Fruit fly (Drosophila melanogaster): ENCODE measurements around the gene Pisd.

Gene Pisd

dm6 chr3R:24025715-24026467, 24.7 kb upstream of the Pisd start:
- TF ChIP-seq CG15710 (tag; optimal IDR thresholded peaks at IDR 0.05) = no peak
- peak; percentile 26 for TF ChIP-seq CG8301 (tag; optimal IDR thresholded peaks at IDR 0.05)
- no peak for TF ChIP-seq EcR (GFP tag; optimal IDR thresholded peaks at IDR 0.05)
- TF ChIP-seq CG9948 (tag; optimal IDR thresholded peaks at IDR 0.05) = peak; percentile 4
- TF ChIP-seq CG17806 (tag; optimal IDR thresholded peaks at IDR 0.05) = no peak
- TF ChIP-seq CG34367 (tag; optimal IDR thresholded peaks at IDR 0.05) = no peak
- no peak for TF ChIP-seq CG32121 (GFP tag; IDR thresholded peaks at IDR 0.05)
- TF ChIP-seq CG12605 (GFP tag; IDR thresholded peaks at IDR 0.05) = no peak
- TF ChIP-seq CG4496 (GFP tag; IDR thresholded peaks at IDR 0.05) = 0 out of 3 replicates have a peak, but pooled peaks have one; percentile 22
- no peak for TF ChIP-seq D1 (tag; optimal IDR thresholded peaks at IDR 0.05)
- no peak for TF ChIP-seq CG10348 (GFP tag; IDR thresholded peaks at IDR 0.05)
- TF ChIP-seq rn (GFP tag; IDR thresholded peaks at IDR 0.05) = no peak
- no peak for TF ChIP-seq CG8159 (tag; optimal IDR thresholded peaks at IDR 0.05)
- no peak for TF ChIP-seq gl (tag; optimal IDR thresholded peaks at IDR 0.05)
- TF ChIP-seq Pif1A (GFP tag; optimal IDR thresholded peaks at IDR 0.05) = peak; percentile 37
- TF ChIP-seq Pif1B (GFP tag; optimal IDR thresholded peaks at IDR 0.05) = no peak
- no peak for TF ChIP-seq CG13204 (GFP tag; optimal IDR thresholded peaks at IDR 0.05)
- peak; percentile 39 for TF ChIP-seq CG14655 (GFP tag; optimal IDR thresholded peaks at IDR 0.05)

dm6 chr3R:24026503-24026902, 24.1 kb upstream of the Pisd start:
- no peak for TF ChIP-seq CG17806 (tag; optimal IDR thresholded peaks at IDR 0.05)
- 0 out of 3 replicates have a peak, but pooled peaks have one; percentile 14 for TF ChIP-seq fd96Ca (GFP tag; IDR thresholded peaks at IDR 0.05)
- peak; percentile 54 for TF ChIP-seq CG32121 (GFP tag; IDR thresholded peaks at IDR 0.05)

DNA sequence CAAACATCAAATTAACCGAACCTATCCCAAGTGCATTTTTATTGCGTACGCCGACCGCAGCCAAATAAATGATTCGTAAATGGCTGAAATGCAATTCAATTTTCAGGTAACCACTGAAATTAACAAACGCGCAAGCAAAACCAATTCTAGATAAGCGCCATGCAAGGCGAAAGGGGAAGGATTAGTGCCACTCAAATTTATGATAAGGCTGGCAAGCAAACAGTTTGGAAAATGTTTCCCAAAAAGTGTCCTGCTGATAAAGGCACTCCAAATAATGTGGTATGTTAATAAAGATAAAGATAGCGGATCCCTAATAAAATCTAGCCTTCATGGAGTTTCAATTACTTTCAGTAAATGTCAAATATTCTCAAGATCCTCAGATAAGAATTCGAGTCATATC, 23.4 kb upstream of the Pisd start:
- no peak for TF ChIP-seq fd96Ca (GFP tag; IDR thresholded peaks at IDR 0.05)
- TF ChIP-seq CG13204 (GFP tag; optimal IDR thresholded peaks at IDR 0.05) = no peak

DNA sequence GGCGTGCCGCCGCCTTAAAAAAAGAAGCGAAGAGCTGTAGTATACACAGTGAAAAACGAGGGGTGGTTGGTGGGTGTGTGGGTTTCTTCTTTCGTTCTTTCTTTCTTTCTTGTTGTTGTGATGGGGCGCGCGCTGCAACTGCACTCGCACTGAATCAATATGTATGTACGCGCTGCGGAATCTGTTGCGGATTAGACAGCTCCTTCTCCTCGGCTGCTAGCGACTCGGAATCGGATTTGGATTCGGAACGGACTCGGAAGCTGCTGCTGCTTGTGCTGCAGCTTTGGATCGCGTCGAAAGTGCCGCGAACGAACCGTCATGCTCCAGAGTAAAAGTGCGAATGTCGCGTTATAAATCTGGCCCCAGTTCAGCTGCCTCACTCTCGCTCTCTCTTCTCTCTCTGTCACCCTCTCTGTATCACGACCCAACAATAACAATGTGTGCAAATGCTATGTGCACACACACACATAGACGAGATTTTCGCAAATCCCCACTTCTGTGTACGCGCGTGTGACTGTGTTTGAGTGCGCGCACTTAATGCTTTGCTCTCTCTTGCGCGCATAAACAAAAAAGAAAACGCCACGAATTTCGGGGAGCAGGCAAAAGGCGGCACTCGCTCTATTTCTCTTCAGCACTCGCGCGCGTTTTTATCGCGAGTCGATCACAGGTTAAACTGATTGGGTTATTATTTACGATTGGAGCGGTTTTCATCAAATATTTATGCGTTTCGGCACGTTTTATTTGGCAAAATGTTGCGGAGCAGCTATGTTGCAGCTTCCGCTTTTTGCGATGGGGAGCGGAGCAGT, 19.4 kb upstream of the Pisd start:
- TF ChIP-seq Pif1A (GFP tag; optimal IDR thresholded peaks at IDR 0.05) (peak; percentile 20), CG4496 (GFP tag; IDR thresholded peaks at IDR 0.05) (peak; percentile 71), Pif1B (GFP tag; optimal IDR thresholded peaks at IDR 0.05) (peak; percentile 66), CG13204 (GFP tag; optimal IDR thresholded peaks at IDR 0.05) (peak; percentile 76), fd96Ca (GFP tag; IDR thresholded peaks at IDR 0.05) (peak; percentile 51; the same call in 2 of the 3 replicates), CG10348 (GFP tag; IDR thresholded peaks at IDR 0.05) (no peak), CG15710 (tag; optimal IDR thresholded peaks at IDR 0.05) (peak; percentile 15), CG14655 (GFP tag; optimal IDR thresholded peaks at IDR 0.05) (no peak), gl (tag; optimal IDR thresholded peaks at IDR 0.05) (no peak), CG8159 (tag; optimal IDR thresholded peaks at IDR 0.05) (peak; percentile 20), CG17806 (tag; optimal IDR thresholded peaks at IDR 0.05) (no peak), Ets98B (GFP tag; IDR thresholded peaks at IDR 0.05) (peak; percentile 61), D1 (tag; optimal IDR thresholded peaks at IDR 0.05) (no peak), CG12605 (GFP tag; IDR thresholded peaks at IDR 0.05) (no peak), CG32121 (GFP tag; IDR thresholded peaks at IDR 0.05) (peak; percentile 57; the same call in 1 of the 2 replicates), EcR (GFP tag; optimal IDR thresholded peaks at IDR 0.05) (peak; percentile 61), Snoo (tag; optimal IDR thresholded peaks at IDR 0.05) (no peak), CG9948 (tag; optimal IDR thresholded peaks at IDR 0.05) (no peak), CG8301 (tag; optimal IDR thresholded peaks at IDR 0.05) (no peak), CG34367 (tag; optimal IDR thresholded peaks at IDR 0.05) (no peak), rn (GFP tag; IDR thresholded peaks at IDR 0.05) (no peak)

dm6 chr3R:24031825-24032523, 18.6 kb upstream of the Pisd start, which contains the start of the genes KrT95D and Mettl3:
TSS of gene KrT95D (minus strand) at chr3R:24031827.
TSS of gene Mettl3 (plus strand) at chr3R:24032157.
- TF ChIP-seq fd96Ca (GFP tag; IDR thresholded peaks at IDR 0.05) = no peak
- TF ChIP-seq CG4496 (GFP tag; IDR thresholded peaks at IDR 0.05) = no peak
- TF ChIP-seq Ets98B (GFP tag; IDR thresholded peaks at IDR 0.05) = no peak
- TF ChIP-seq CG9948 (tag; optimal IDR thresholded peaks at IDR 0.05) = no peak
- no peak for TF ChIP-seq Pif1A (GFP tag; optimal IDR thresholded peaks at IDR 0.05)
- TF ChIP-seq EcR (GFP tag; optimal IDR thresholded peaks at IDR 0.05) = no peak
- no peak for TF ChIP-seq CG14655 (GFP tag; optimal IDR thresholded peaks at IDR 0.05)
- TF ChIP-seq CG17806 (tag; optimal IDR thresholded peaks at IDR 0.05) = no peak
- no peak for TF ChIP-seq CG15710 (tag; optimal IDR thresholded peaks at IDR 0.05)
- TF ChIP-seq rn (GFP tag; IDR thresholded peaks at IDR 0.05) = no peak
- TF ChIP-seq CG32121 (GFP tag; IDR thresholded peaks at IDR 0.05) = no peak
- no peak for TF ChIP-seq CG34367 (tag; optimal IDR thresholded peaks at IDR 0.05)
- no peak for TF ChIP-seq CG8301 (tag; optimal IDR thresholded peaks at IDR 0.05)
- no peak for TF ChIP-seq CG13204 (GFP tag; optimal IDR thresholded peaks at IDR 0.05)
